Fruit fly (Drosophila melanogaster): Measurements from ENCODE around the gene CG7810.

Gene CG7810

dm6 chr2L:8302766-8303479, 8.1 kb downstream of the CG7810 start, which contains the start of the genes wol and Scgalpha:
Gene wol (minus strand): TSS chr2L:8302985.
Gene Scgalpha (plus strand): TSS chr2L:8303429.
- TF ChIP-seq psq (optimal IDR thresholded peaks at IDR 0.05): no peak
- TF ChIP-seq insv (optimal IDR thresholded peaks at IDR 0.05): no peak
- TF ChIP-seq ttk (optimal IDR thresholded peaks at IDR 0.05): no peak
- no peak for TF ChIP-seq Myc (optimal IDR thresholded peaks at IDR 0.05)
- no peak for TF ChIP-seq Sin3A (optimal IDR thresholded peaks at IDR 0.05)
- no peak for TF ChIP-seq h (optimal IDR thresholded peaks at IDR 0.05)

dm6 chr2L:8300220-8301167, 10.5 kb downstream of the CG7810 start, which contains the start of gene Btk:
Gene Btk (minus strand): TSS chr2L:8301079.
- TF ChIP-seq insv (optimal IDR thresholded peaks at IDR 0.05) (no peak), ttk (optimal IDR thresholded peaks at IDR 0.05) (no peak), Myc (optimal IDR thresholded peaks at IDR 0.05) (no peak), psq (optimal IDR thresholded peaks at IDR 0.05) (no peak), Sin3A (optimal IDR thresholded peaks at IDR 0.05) (no peak), h (optimal IDR thresholded peaks at IDR 0.05) (no peak)

- TF ChIP-seq psq (optimal IDR thresholded peaks at IDR 0.05) (no peak), h (optimal IDR thresholded peaks at IDR 0.05) (no peak), ttk (optimal IDR thresholded peaks at IDR 0.05) (no peak), Myc (optimal IDR thresholded peaks at IDR 0.05) (no peak), insv (optimal IDR thresholded peaks at IDR 0.05) (no peak), Sin3A (optimal IDR thresholded peaks at IDR 0.05) (no peak)
Observed at dm6 chr2L:8299194-8299811, 11.7 kb downstream of the CG7810 start.

- TF ChIP-seq ttk (optimal IDR thresholded peaks at IDR 0.05) (no peak), Myc (optimal IDR thresholded peaks at IDR 0.05) (no peak), h (optimal IDR thresholded peaks at IDR 0.05) (no peak), insv (optimal IDR thresholded peaks at IDR 0.05) (no peak), psq (optimal IDR thresholded peaks at IDR 0.05) (no peak), Sin3A (optimal IDR thresholded peaks at IDR 0.05) (no peak)
Observed at dm6 chr2L:8297070-8297469, 13.9 kb downstream of the CG7810 start.

- TF ChIP-seq ttk (optimal IDR thresholded peaks at IDR 0.05) (no peak), h (optimal IDR thresholded peaks at IDR 0.05) (no peak), Myc (optimal IDR thresholded peaks at IDR 0.05) (no peak), Sin3A (optimal IDR thresholded peaks at IDR 0.05) (no peak)
Observed at dm6 chr2L:8296395-8296794, 14.6 kb downstream of the CG7810 start.

- TF ChIP-seq ttk (optimal IDR thresholded peaks at IDR 0.05) (no peak), psq (optimal IDR thresholded peaks at IDR 0.05) (no peak), Myc (optimal IDR thresholded peaks at IDR 0.05) (no peak), Sin3A (optimal IDR thresholded peaks at IDR 0.05) (no peak), insv (optimal IDR thresholded peaks at IDR 0.05) (no peak), h (optimal IDR thresholded peaks at IDR 0.05) (no peak)
Observed at dm6 chr2L:8294043-8294442, 17.0 kb downstream of the CG7810 start.

- TF ChIP-seq insv (optimal IDR thresholded peaks at IDR 0.05): no peak
- no peak for TF ChIP-seq Sin3A (optimal IDR thresholded peaks at IDR 0.05)
- TF ChIP-seq ttk (optimal IDR thresholded peaks at IDR 0.05): no peak
- no peak for TF ChIP-seq psq (optimal IDR thresholded peaks at IDR 0.05)
- no peak for TF ChIP-seq Myc (optimal IDR thresholded peaks at IDR 0.05)
- TF ChIP-seq h (optimal IDR thresholded peaks at IDR 0.05): no peak
Observed at dm6 chr2L:8293449-8293848, 17.5 kb downstream of the CG7810 start.

dm6 chr2L:8292159-8292887, 18.7 kb downstream of the CG7810 start:
- TF ChIP-seq h (optimal IDR thresholded peaks at IDR 0.05) (no peak), Sin3A (optimal IDR thresholded peaks at IDR 0.05) (no peak), Myc (optimal IDR thresholded peaks at IDR 0.05) (no peak), insv (optimal IDR thresholded peaks at IDR 0.05) (no peak), ttk (optimal IDR thresholded peaks at IDR 0.05) (no peak), psq (optimal IDR thresholded peaks at IDR 0.05) (no peak)

- TF ChIP-seq h (optimal IDR thresholded peaks at IDR 0.05) (no peak), psq (optimal IDR thresholded peaks at IDR 0.05) (no peak), Sin3A (optimal IDR thresholded peaks at IDR 0.05) (no peak), ttk (optimal IDR thresholded peaks at IDR 0.05) (no peak), Myc (optimal IDR thresholded peaks at IDR 0.05) (no peak), insv (optimal IDR thresholded peaks at IDR 0.05) (no peak)
Observed at dm6 chr2L:8290653-8291233, 20.3 kb downstream of the CG7810 start.

- TF ChIP-seq ttk (optimal IDR thresholded peaks at IDR 0.05) (no peak), Myc (optimal IDR thresholded peaks at IDR 0.05) (no peak), Sin3A (optimal IDR thresholded peaks at IDR 0.05) (no peak), h (optimal IDR thresholded peaks at IDR 0.05) (no peak), insv (optimal IDR thresholded peaks at IDR 0.05) (no peak), psq (optimal IDR thresholded peaks at IDR 0.05) (no peak)
Observed at dm6 chr2L:8290092-8290424, 20.9 kb downstream of the CG7810 start.

Data from Kc167 (cell line).